Worm (Caenorhabditis elegans) whole organism, early embryonic: ENCODE results near the gene papl-1.

Source experiments
- ceh-13 ChIP-seq: fragments of 200-800 bp; sonication (Bioruptor generic); optimal IDR thresholded peaks from 2 replicates; lab custom pipeline; 2018; ENCODE audit warnings: mild to moderate bottlenecking, missing genetic modification characterization, missing compliant biosample characterization
- flt-1 ChIP-seq: fragments of 200-800 bp; sonication (Bioruptor generic); IDR thresholded peaks from 2 replicates; pipeline ENCODE4 v1.3.6; 2022; ENCODE audit warnings: missing genetic modification characterization, missing compliant biosample characterization
- pes-1 ChIP-seq: fragments of 200-800 bp; sonication (Bioruptor generic); IDR thresholded peaks from 2 replicates; pipeline ENCODE4 v1.3.6; 2022; ENCODE audit warnings: missing genetic modification reagents, missing genetic modification characterization, missing compliant biosample characterization
- scrt-1 ChIP-seq: fragments of 200-800 bp; sonication (Bioruptor generic); IDR thresholded peaks from 2 replicates; pipeline ENCODE4 v1.3.6; 2022; ENCODE audit warnings: missing genetic modification characterization, missing compliant biosample characterization

DNA sequence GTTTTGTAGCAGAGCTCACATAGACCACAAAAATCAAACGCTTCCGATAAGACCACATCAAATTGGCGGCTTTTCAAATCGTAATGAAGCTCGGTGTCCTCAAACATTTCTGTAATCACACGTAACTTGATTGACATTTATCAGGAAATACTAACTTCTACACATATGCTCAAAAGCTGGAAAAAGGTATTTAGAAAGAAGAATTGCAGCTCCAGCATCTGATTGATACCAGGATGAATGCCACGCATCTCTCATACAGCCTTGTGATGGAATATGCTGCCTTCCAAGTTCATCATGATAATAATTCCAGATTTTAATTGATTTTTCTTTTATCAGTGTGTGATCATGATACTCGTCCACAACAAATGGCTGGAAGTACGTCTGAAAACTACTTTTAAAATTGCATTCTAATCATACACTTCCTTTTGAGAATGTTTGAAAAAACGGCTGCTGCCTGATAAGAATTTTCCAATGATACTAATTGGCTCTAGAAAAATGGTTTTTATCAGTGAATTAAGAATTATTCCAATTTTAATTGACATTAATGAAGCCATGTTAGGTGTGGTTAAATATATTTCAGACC, 37.4 kb upstream of the papl-1 start:
- TF ChIP-seq flt-1 (GFP tag; lab: Robert Waterston, UW) (no peak), pes-1 (GFP tag; lab: Robert Waterston, UW) (no peak), scrt-1 (GFP tag; lab: Robert Waterston, UW) (no peak), ceh-13 (no peak)
